Fruit fly (Drosophila melanogaster) whole organism, embryonic: ENCODE measurements around the gene Seipin.

ENCODE experiments used
- Antp ChIP-seq: fragments of 200-800 bp; sonication (Bioruptor generic); optimal IDR thresholded peaks from 3 replicates; lab custom pipeline; 2016; ENCODE audit warnings: missing biosample characterization, missing genetic modification characterization
- Asciz ChIP-seq: fragments of 200-800 bp; sonication (Bioruptor generic); optimal IDR thresholded peaks from 2 replicates; lab custom pipeline; 2017; ENCODE audit warnings: missing biosample characterization, mild to moderate bottlenecking, missing genetic modification characterization, missing genetic modification reagents
- CG10366 ChIP-seq: fragments of 200-800 bp; sonication (Bioruptor generic); IDR thresholded peaks from 2 replicates; pipeline ENCODE4 v1.3.6; 2022; ENCODE audit warnings: missing biosample characterization, missing genetic modification characterization
- CG11247 ChIP-seq: fragments of 200-800 bp; sonication (Bioruptor generic); IDR thresholded peaks from 2 replicates; pipeline ENCODE4 v1.3.6; 2022; ENCODE audit warnings: missing biosample characterization, missing genetic modification characterization
- CG11504 ChIP-seq: fragments of 200-800 bp; sonication (Bioruptor generic); optimal IDR thresholded peaks from 3 replicates; lab custom pipeline; 2019; ENCODE audit warnings: missing biosample characterization, mild to moderate bottlenecking, missing genetic modification characterization, moderate library complexity
- CG11695 ChIP-seq: fragments of 200-800 bp; sonication (Bioruptor generic); IDR thresholded peaks from 3 replicates; pipeline ENCODE4 v1.3.6; 2022; ENCODE audit warnings: missing biosample characterization, missing genetic modification characterization
- CG1233 ChIP-seq: fragments of 200-800 bp; sonication (Bioruptor generic); optimal IDR thresholded peaks from 4 replicates; lab custom pipeline; 2018; ENCODE audit warnings: missing biosample characterization, mild to moderate bottlenecking, missing genetic modification characterization
- CG12659 ChIP-seq: fragments of 200-800 bp; sonication (Bioruptor generic); optimal IDR thresholded peaks from 3 replicates; lab custom pipeline; 2017; ENCODE audit warnings: mild to moderate bottlenecking, missing biosample characterization, missing genetic modification reagents, missing genetic modification characterization
- CG13296 ChIP-seq: fragments of 200-800 bp; sonication (Bioruptor generic); optimal IDR thresholded peaks from 3 replicates; lab custom pipeline; 2018; ENCODE audit warnings: missing biosample characterization, mild to moderate bottlenecking, missing genetic modification characterization
- CG15269 ChIP-seq: fragments of 200-800 bp; sonication (Bioruptor generic); optimal IDR thresholded peaks from 2 replicates; lab custom pipeline; 2018; ENCODE audit warnings: missing biosample characterization, mild to moderate bottlenecking, missing genetic modification characterization, moderate library complexity
- CG15514 ChIP-seq: fragments of 200-800 bp; sonication (Bioruptor generic); optimal IDR thresholded peaks from 3 replicates; lab custom pipeline; 2017; ENCODE audit warnings: missing biosample characterization, missing genetic modification characterization, mild to moderate bottlenecking, moderate library complexity, missing genetic modification reagents
- CG18619 ChIP-seq: fragments of 200-800 bp; sonication (Bioruptor generic); optimal IDR thresholded peaks from 3 replicates; lab custom pipeline; 2017; ENCODE audit warnings: missing biosample characterization, mild to moderate bottlenecking, missing genetic modification characterization
- CG2120 ChIP-seq: fragments of 200-800 bp; sonication (Bioruptor generic); optimal IDR thresholded peaks from 3 replicates; lab custom pipeline; 2016; ENCODE audit warnings: missing biosample characterization, missing genetic modification characterization
- CG2202 ChIP-seq: fragments of 200-800 bp; sonication (Bioruptor generic); optimal IDR thresholded peaks from 2 replicates; lab custom pipeline; 2018; ENCODE audit warnings: missing biosample characterization, mild to moderate bottlenecking, missing genetic modification characterization
- CG5180 ChIP-seq: fragments of 200-800 bp; sonication (Bioruptor generic); optimal IDR thresholded peaks from 3 replicates; lab custom pipeline; 2017; ENCODE audit warnings: missing biosample characterization, missing genetic modification characterization, mild to moderate bottlenecking, moderate library complexity, missing genetic modification reagents
- CG7786 ChIP-seq: fragments of 200-800 bp; sonication (Bioruptor generic); optimal IDR thresholded peaks from 2 replicates; lab custom pipeline; 2016; ENCODE audit warnings: missing biosample characterization, missing genetic modification characterization
- CG7839 ChIP-seq: fragments of 200-800 bp; sonication (Bioruptor generic); optimal IDR thresholded peaks from 3 replicates; lab custom pipeline; 2018; ENCODE audit warnings: missing biosample characterization, mild to moderate bottlenecking, missing genetic modification characterization, moderate library complexity
- CG8290 ChIP-seq, 3 experiments: fragments of 200-800 bp; sonication (Bioruptor generic); optimal IDR thresholded peaks; 2 replicates each; lab custom pipeline; 2016 to 2019; ENCODE audit warnings: missing biosample characterization in 3 of 3, missing genetic modification characterization in 3 of 3, mild to moderate bottlenecking in 2 of 3, moderate library complexity in 1 of 3
- CG8478 ChIP-seq: fragments of >200 bp; optimal IDR thresholded peaks from 2 replicates; lab custom pipeline; 2018
- CG9797 ChIP-seq: fragments of 200-800 bp; sonication (Bioruptor generic); optimal IDR thresholded peaks from 3 replicates; lab custom pipeline; 2018; ENCODE audit warnings: missing biosample characterization, mild to moderate bottlenecking, missing genetic modification characterization
- CG9876 ChIP-seq: fragments of 200-800 bp; sonication (Bioruptor generic); optimal IDR thresholded peaks from 2 replicates; lab custom pipeline; 2016; ENCODE audit warnings: missing biosample characterization, missing genetic modification characterization
- CHES-1-like ChIP-seq: fragments of 200-800 bp; sonication (Bioruptor generic); optimal IDR thresholded peaks from 2 replicates; lab custom pipeline; 2016; ENCODE audit warnings: missing biosample characterization, missing genetic modification characterization
- Camta ChIP-seq: fragments of 200-800 bp; sonication (Bioruptor generic); optimal IDR thresholded peaks from 2 replicates; lab custom pipeline; 2016; ENCODE audit warnings: missing biosample characterization, missing genetic modification characterization
- D19A ChIP-seq: fragments of 200-800 bp; optimal IDR thresholded peaks from 3 replicates; lab custom pipeline; 2019; ENCODE audit warnings: missing biosample characterization, mild to moderate bottlenecking, missing genetic modification characterization, moderate library complexity
- Deaf1 ChIP-seq: fragments of 200-800 bp; optimal IDR thresholded peaks from 3 replicates; lab custom pipeline; 2019; ENCODE audit warnings: missing biosample characterization, mild to moderate bottlenecking, missing genetic modification characterization, moderate library complexity
- Ets97D ChIP-seq: fragments of 200-800 bp; sonication (Bioruptor generic); optimal IDR thresholded peaks from 3 replicates; lab custom pipeline; 2016; ENCODE audit warnings: missing biosample characterization, missing genetic modification characterization
- Gsc ChIP-seq: fragments of 200-800 bp; sonication (Bioruptor generic); IDR thresholded peaks from 2 replicates; pipeline ENCODE4 v1.3.6; 2022; ENCODE audit warnings: missing biosample characterization, missing genetic modification characterization
- MTF-1 ChIP-seq: fragments of 200-800 bp; sonication (Bioruptor generic); optimal IDR thresholded peaks from 2 replicates; lab custom pipeline; 2018; ENCODE audit warnings: missing biosample characterization, mild to moderate bottlenecking, missing genetic modification characterization, borderline replicate concordance
- Mes4 ChIP-seq: fragments of 200-800 bp; sonication (Bioruptor generic); optimal IDR thresholded peaks from 2 replicates; lab custom pipeline; 2016; ENCODE audit warnings: missing biosample characterization, missing genetic modification characterization
- NC2α ChIP-seq: fragments of 200-800 bp; sonication (Bioruptor generic); optimal IDR thresholded peaks from 2 replicates; lab custom pipeline; 2016; ENCODE audit warnings: missing biosample characterization, missing genetic modification characterization
- Side ChIP-seq: fragments of 200-800 bp; sonication (Bioruptor generic); optimal IDR thresholded peaks from 2 replicates; lab custom pipeline; 2016; ENCODE audit warnings: missing biosample characterization, missing genetic modification characterization
- Sry-β ChIP-seq: fragments of 200-800 bp; sonication (Bioruptor generic); optimal IDR thresholded peaks from 2 replicates; lab custom pipeline; 2018; ENCODE audit warnings: missing biosample characterization, mild to moderate bottlenecking, missing genetic modification characterization, moderate library complexity
- YL-1 ChIP-seq: fragments of 200-800 bp; sonication (Bioruptor generic); optimal IDR thresholded peaks from 3 replicates; lab custom pipeline; 2017; ENCODE audit warnings: missing biosample characterization, mild to moderate bottlenecking, missing genetic modification characterization
- ase ChIP-seq: fragments of 200-800 bp; sonication (Bioruptor generic); IDR thresholded peaks from 3 replicates; pipeline ENCODE4 v1.3.6; 2022; ENCODE audit warnings: missing biosample characterization, missing genetic modification characterization
- bsh ChIP-seq, 2 experiments: fragments of 200-800 bp; sonication (Bioruptor generic); optimal IDR thresholded peaks; 2 replicates each; lab custom pipeline; 2017 to 2018; ENCODE audit warnings: mild to moderate bottlenecking in 2 of 2, missing biosample characterization in 2 of 2, missing genetic modification characterization in 2 of 2, moderate library complexity in 1 of 2
- dan ChIP-seq: fragments of 200-800 bp; sonication (Bioruptor generic); IDR thresholded peaks from 2 replicates; pipeline ENCODE4 v1.3.6; 2022; ENCODE audit warnings: missing biosample characterization, missing genetic modification characterization
- fd3F ChIP-seq: fragments of 200-800 bp; sonication (Bioruptor generic); optimal IDR thresholded peaks from 2 replicates; lab custom pipeline; 2018; ENCODE audit warnings: missing biosample characterization, mild to moderate bottlenecking, missing genetic modification characterization, moderate library complexity
- ftz-f1 ChIP-seq: fragments of 200-800 bp; sonication (Bioruptor generic); optimal IDR thresholded peaks from 2 replicates; lab custom pipeline; 2016; ENCODE audit warnings: missing biosample characterization, missing genetic modification characterization
- her ChIP-seq: fragments of 200-800 bp; sonication (Bioruptor generic); optimal IDR thresholded peaks from 2 replicates; lab custom pipeline; 2016; ENCODE audit warnings: missing biosample characterization, missing genetic modification characterization
- nerfin-2 ChIP-seq: fragments of 200-800 bp; sonication (Bioruptor generic); IDR thresholded peaks from 2 replicates; pipeline ENCODE4 v1.3.6; 2022; ENCODE audit warnings: missing biosample characterization, missing genetic modification characterization; ENCODE audit not compliant: partially characterized antibody
- onecut ChIP-seq: fragments of 200-800 bp; sonication (Bioruptor generic); IDR thresholded peaks from 2 replicates; pipeline ENCODE4 v1.3.6; 2022; ENCODE audit warnings: missing biosample characterization, missing genetic modification characterization
- otp ChIP-seq: fragments of 200-800 bp; sonication (Bioruptor generic); IDR thresholded peaks from 3 replicates; pipeline ENCODE4, ENCODE4 v1.3.6; 2022; ENCODE audit warnings: missing biosample characterization, missing genetic modification characterization
- pan ChIP-seq, 4 experiments: fragments of >200 bp in 3 of 4; fragments of 200-800 bp in 1 of 4; sonication (Bioruptor generic) in 1 of 4; optimal IDR thresholded peaks in 3 of 4; IDR thresholded peaks in 1 of 4; 2 replicates each; pipeline versions ENCODE4 v1.3.6 to Lab custom; 2017 to 2022; ENCODE audit warnings: missing biosample characterization in 2 of 4, missing genetic modification characterization in 2 of 4, mixed read lengths in 1 of 4
- pb ChIP-seq: fragments of 200-800 bp; sonication (Bioruptor generic); optimal IDR thresholded peaks from 3 replicates; lab custom pipeline; 2016; ENCODE audit warnings: missing biosample characterization, missing genetic modification characterization
- rib ChIP-seq: fragments of 200-800 bp; sonication (Bioruptor generic); IDR thresholded peaks from 2 replicates; pipeline ENCODE4 v1.3.6; 2022; ENCODE audit warnings: missing biosample characterization, missing genetic modification characterization
- run ChIP-seq: fragments of 200-800 bp; sonication (Bioruptor generic); optimal IDR thresholded peaks from 3 replicates; lab custom pipeline; 2018; ENCODE audit warnings: missing biosample characterization, mild to moderate bottlenecking, missing genetic modification characterization
- tgo ChIP-seq: fragments of 200-800 bp; sonication (Bioruptor generic); IDR thresholded peaks from 3 replicates; pipeline ENCODE4 v1.3.6; 2022; ENCODE audit warnings: missing biosample characterization, missing genetic modification characterization
- zf30C ChIP-seq: fragments of 200-800 bp; sonication (Bioruptor generic); optimal IDR thresholded peaks from 3 replicates; lab custom pipeline; 2018; ENCODE audit warnings: missing biosample characterization, mild to moderate bottlenecking, missing genetic modification characterization

Gene Seipin

dm6 chrX:2646022-2646761 lies 26.6 kb downstream of the Seipin start (continued):
- TF ChIP-seq Gsc (GFP tag; lab: Robert Waterston, UW) (peak; percentile 87), Mes4 (GFP tag; lab: Kevin White, UChicago) (peak; percentile 95), CG2202 (peak; percentile 93), zf30C (GFP tag; lab: Kevin White, UChicago) (peak; percentile 25), CG8290 (GFP tag; optimal IDR thresholded peaks at IDR 0.05; lab: Kevin White, UChicago) (peak; percentile 90), CG8290 (tag; optimal IDR thresholded peaks at IDR 0.05; lab: Kevin White, UChicago) (peak; percentile 89 to 99), CG15514 (peak; percentile 93), Camta (GFP tag; lab: Kevin White, UChicago) (peak; percentile 93), CG18619 (GFP tag; lab: Kevin White, UChicago) (peak; percentile 98), Deaf1 (tag; lab: Kevin White, UChicago) (peak; percentile 83), Ets97D (GFP tag; lab: Kevin White, UChicago) (peak; percentile 80), YL-1 (GFP tag; lab: Kevin White, UChicago) (peak; percentile 91), CG13296 (peak; percentile 96), CG7839 (tag; lab: Kevin White, UChicago) (peak; percentile 98), rib (GFP tag; lab: Robert Waterston, UW) (peak; percentile 86), her (GFP tag; lab: Kevin White, UChicago) (peak; percentile 96), CG9797 (GFP tag; lab: Kevin White, UChicago) (peak; percentile 32), Sry-β (GFP tag; lab: Kevin White, UChicago) (peak; percentile 61), CG7786 (GFP tag; lab: Kevin White, UChicago) (peak; percentile 97), CG12659 (GFP tag; lab: Kevin White, UChicago) (peak; percentile 99), pan (optimal IDR thresholded peaks at IDR 0.05; lab: Kevin White, UChicago) (no peak), pan (GFP tag; optimal IDR thresholded peaks at IDR 0.05 in 1 of 2, IDR thresholded peaks at IDR 0.05 in 1 of 2) (peak in 1 of 2 experiments; percentile 97), CG1233 (GFP tag; lab: Kevin White, UChicago) (peak; percentile 92), CG2120 (peak; percentile 98), CG5180 (peak; percentile 90), CG11247 (GFP tag; lab: Robert Waterston, UW) (peak; percentile 92), CG9876 (GFP tag; lab: Kevin White, UChicago) (peak; percentile 90), NC2α (GFP tag; lab: Kevin White, UChicago) (peak; percentile 95), nerfin-2 (GFP tag; lab: Robert Waterston, UW) (peak; percentile 72), MTF-1 (GFP tag; lab: Kevin White, UChicago) (peak; percentile 88), Side (GFP tag; lab: Kevin White, UChicago) (peak; percentile 96), CG11695 (peak; percentile 97), otp (peak; percentile 94), ase (GFP tag; lab: Robert Waterston, UW) (peak; percentile 92), CG10366 (GFP tag; lab: Robert Waterston, UW) (peak; percentile 96), ftz-f1 (GFP tag; lab: Kevin White, UChicago) (peak; percentile 87), tgo (GFP tag; lab: Robert Waterston, UW) (peak; percentile 96), Antp (GFP tag; lab: Kevin White, UChicago) (peak; percentile 96), CG15269 (tag; lab: Kevin White, UChicago) (peak; percentile 98), Asciz (GFP tag; lab: Kevin White, UChicago) (peak; percentile 95), run (tag; lab: Kevin White, UChicago) (peak; percentile 94), D19A (tag; lab: Kevin White, UChicago) (peak; percentile 93), pb (GFP tag; lab: Kevin White, UChicago) (peak; percentile 94), CG11504 (tag; lab: Kevin White, UChicago) (peak; percentile 96), fd3F (GFP tag; lab: Kevin White, UChicago) (peak; percentile 93), onecut (GFP tag; lab: Robert Waterston, UW) (peak; percentile 96), bsh (GFP tag; optimal IDR thresholded peaks at IDR 0.05; lab: Kevin White, UChicago) (peak; percentile 97 to 98), dan (GFP tag; lab: Robert Waterston, UW) (peak; percentile 74), CHES-1-like (GFP tag; lab: Kevin White, UChicago) (peak; percentile 97), CG8478 (lab: Kevin White, UChicago) (no peak)
